Fruit fly (Drosophila melanogaster) whole organism, embryonic: ENCODE results near the gene trus.

ENCODE experiments used
- Adf1 ChIP-seq: fragments of 200-800 bp; sonication (Bioruptor generic); IDR thresholded peaks from 2 replicates; pipeline ENCODE4 v1.3.6; 2022; ENCODE audit warnings: missing biosample characterization, missing genetic modification characterization
- CG1024 ChIP-seq: fragments of 200-800 bp; sonication (Bioruptor generic); IDR thresholded peaks from 2 replicates; pipeline ENCODE4 v1.3.6; 2022; ENCODE audit warnings: missing biosample characterization, missing genetic modification characterization
- CG10267 ChIP-seq: fragments of 200-800 bp; sonication (Bioruptor generic); optimal IDR thresholded peaks from 2 replicates; lab custom pipeline; 2018; ENCODE audit warnings: missing biosample characterization, mild to moderate bottlenecking, missing genetic modification characterization, moderate library complexity
- CG10654 ChIP-seq: fragments of 200-800 bp; sonication (Bioruptor generic); optimal IDR thresholded peaks from 2 replicates; lab custom pipeline; 2016; ENCODE audit warnings: missing biosample characterization, missing genetic modification characterization
- CG12071 ChIP-seq: fragments of 200-800 bp; sonication (Bioruptor generic); optimal IDR thresholded peaks from 3 replicates; lab custom pipeline; 2018; ENCODE audit warnings: missing biosample characterization, mild to moderate bottlenecking, missing genetic modification characterization
- CG12659 ChIP-seq: fragments of 200-800 bp; sonication (Bioruptor generic); optimal IDR thresholded peaks from 3 replicates; lab custom pipeline; 2017; ENCODE audit warnings: mild to moderate bottlenecking, missing biosample characterization, missing genetic modification reagents, missing genetic modification characterization
- CG13624 ChIP-seq: fragments of 200-800 bp; sonication (Bioruptor generic); optimal IDR thresholded peaks from 2 replicates; lab custom pipeline; 2016; ENCODE audit warnings: missing biosample characterization, missing genetic modification characterization
- CG14050 ChIP-seq: fragments of 200-800 bp; sonication (Bioruptor generic); IDR thresholded peaks from 3 replicates; pipeline ENCODE4 v1.3.6; 2022; ENCODE audit warnings: missing biosample characterization, missing genetic modification characterization
- CG15514 ChIP-seq: fragments of 200-800 bp; sonication (Bioruptor generic); optimal IDR thresholded peaks from 3 replicates; lab custom pipeline; 2017; ENCODE audit warnings: missing biosample characterization, missing genetic modification characterization, mild to moderate bottlenecking, moderate library complexity, missing genetic modification reagents
- CG17328 ChIP-seq: fragments of 200-800 bp; sonication (Bioruptor generic); IDR thresholded peaks from 2 replicates; pipeline ENCODE4 v1.3.6; 2022; ENCODE audit warnings: missing biosample characterization, missing genetic modification characterization
- CG18011 ChIP-seq: fragments of 200-800 bp; sonication (Bioruptor generic); optimal IDR thresholded peaks from 2 replicates; lab custom pipeline; 2017; ENCODE audit warnings: missing biosample characterization, missing genetic modification characterization, mild to moderate bottlenecking, moderate library complexity, missing genotype
- CG2875 ChIP-seq: fragments of 200-800 bp; sonication (Bioruptor generic); optimal IDR thresholded peaks from 2 replicates; lab custom pipeline; 2017; ENCODE audit warnings: missing biosample characterization, mild to moderate bottlenecking, missing genetic modification characterization, missing genetic modification reagents
- CG32532 ChIP-seq: fragments of 200-800 bp; sonication (Bioruptor generic); IDR thresholded peaks from 2 replicates; pipeline ENCODE4 v1.3.6; 2022; ENCODE audit warnings: missing biosample characterization, missing genetic modification characterization
- CG4404 ChIP-seq: fragments of 200-800 bp; sonication (Bioruptor generic); IDR thresholded peaks from 2 replicates; pipeline ENCODE4 v1.3.6; 2022; ENCODE audit warnings: missing biosample characterization, missing genetic modification characterization
- CG4730 ChIP-seq: fragments of 200-800 bp; sonication (Bioruptor generic); IDR thresholded peaks from 2 replicates; pipeline ENCODE4 v1.3.6; 2022; ENCODE audit warnings: missing biosample characterization, missing genetic modification characterization
- CG6254 ChIP-seq: fragments of 200-800 bp; sonication (Bioruptor generic); optimal IDR thresholded peaks from 3 replicates; lab custom pipeline; 2017; ENCODE audit warnings: mild to moderate bottlenecking, missing biosample characterization, missing genetic modification reagents, missing genetic modification characterization
- CG7928 ChIP-seq: fragments of 200-800 bp; sonication (Bioruptor generic); optimal IDR thresholded peaks from 2 replicates; lab custom pipeline; 2017; ENCODE audit warnings: missing biosample characterization, mild to moderate bottlenecking, missing genetic modification characterization
- CG8924 ChIP-seq: fragments of 200-800 bp; optimal IDR thresholded peaks from 3 replicates; lab custom pipeline; 2019; ENCODE audit warnings: missing biosample characterization, mild to moderate bottlenecking, missing genetic modification characterization, moderate library complexity
- CG9932 ChIP-seq: fragments of 200-800 bp; sonication (Bioruptor generic); IDR thresholded peaks from 2 replicates; pipeline ENCODE4 v1.3.6; 2022; ENCODE audit warnings: missing biosample characterization, missing genetic modification characterization
- Camta ChIP-seq: fragments of 200-800 bp; sonication (Bioruptor generic); optimal IDR thresholded peaks from 2 replicates; lab custom pipeline; 2016; ENCODE audit warnings: missing biosample characterization, missing genetic modification characterization
- Chrac-16 ChIP-seq: fragments of 200-800 bp; sonication (Bioruptor generic); optimal IDR thresholded peaks from 3 replicates; lab custom pipeline; 2016; ENCODE audit warnings: missing biosample characterization, missing genetic modification characterization
- D ChIP-seq, 2 experiments: fragments of 200-800 bp in 1 of 2; fragments of >200 bp in 1 of 2; sonication (Bioruptor generic) in 1 of 2; optimal IDR thresholded peaks; 2 replicates in 1 of 2; 3 replicates in 1 of 2; lab custom pipeline; 2017; ENCODE audit warnings: mild to moderate bottlenecking in 1 of 2, missing biosample characterization in 1 of 2, missing genetic modification characterization in 1 of 2, missing genetic modification reagents in 1 of 2
- D19A ChIP-seq: fragments of 200-800 bp; optimal IDR thresholded peaks from 3 replicates; lab custom pipeline; 2019; ENCODE audit warnings: missing biosample characterization, mild to moderate bottlenecking, missing genetic modification characterization, moderate library complexity
- Deaf1 ChIP-seq: fragments of 200-800 bp; optimal IDR thresholded peaks from 3 replicates; lab custom pipeline; 2019; ENCODE audit warnings: missing biosample characterization, mild to moderate bottlenecking, missing genetic modification characterization, moderate library complexity
- Dfd ChIP-seq, 2 experiments: fragments of >200 bp; optimal IDR thresholded peaks; 2 replicates each; lab custom pipeline; 2017; ENCODE audit warnings: missing biosample characterization in 2 of 2, missing genetic modification characterization in 2 of 2
- Hmx ChIP-seq: fragments of 200-800 bp; sonication (Bioruptor generic); optimal IDR thresholded peaks from 2 replicates; lab custom pipeline; 2016; ENCODE audit warnings: missing biosample characterization, missing genetic modification characterization
- Hr51 ChIP-seq, 2 experiments: fragments of 200-800 bp; sonication (Bioruptor generic); optimal IDR thresholded peaks; 2 replicates in 1 of 2; 3 replicates in 1 of 2; lab custom pipeline; 2016 to 2018; ENCODE audit warnings: missing biosample characterization in 2 of 2, missing genetic modification characterization in 2 of 2, mild to moderate bottlenecking in 1 of 2, moderate library complexity in 1 of 2
- NC2α ChIP-seq: fragments of 200-800 bp; sonication (Bioruptor generic); optimal IDR thresholded peaks from 2 replicates; lab custom pipeline; 2016; ENCODE audit warnings: missing biosample characterization, missing genetic modification characterization
- Oli ChIP-seq: fragments of 200-800 bp; sonication (Bioruptor generic); optimal IDR thresholded peaks from 2 replicates; lab custom pipeline; 2018; ENCODE audit warnings: missing biosample characterization, mild to moderate bottlenecking, missing genetic modification characterization, moderate library complexity
- Ravus ChIP-seq: fragments of 200-800 bp; sonication (Bioruptor generic); IDR thresholded peaks from 2 replicates; pipeline ENCODE4 v1.3.6; 2022; ENCODE audit warnings: missing biosample characterization, missing genetic modification characterization
- Rx ChIP-seq: fragments of 200-800 bp; sonication (Bioruptor generic); IDR thresholded peaks from 2 replicates; pipeline ENCODE4 v1.3.6; 2022; ENCODE audit warnings: missing biosample characterization, missing genetic modification characterization
- Sox100B ChIP-seq: fragments of 200-800 bp; sonication (Bioruptor generic); optimal IDR thresholded peaks from 3 replicates; lab custom pipeline; 2018; ENCODE audit warnings: missing biosample characterization, mild to moderate bottlenecking, missing genetic modification characterization
- amos ChIP-seq: fragments of 200-800 bp; sonication (Bioruptor generic); IDR thresholded peaks from 2 replicates; pipeline ENCODE4 v1.3.6; 2022; ENCODE audit warnings: missing biosample characterization, missing genetic modification characterization; ENCODE audit not compliant: partially characterized antibody
- dimm ChIP-seq: fragments of 200-800 bp; sonication (Bioruptor generic); IDR thresholded peaks from 2 replicates; pipeline ENCODE4 v1.3.6; 2022; ENCODE audit warnings: missing biosample characterization, missing genetic modification characterization
- fd3F ChIP-seq: fragments of 200-800 bp; sonication (Bioruptor generic); optimal IDR thresholded peaks from 2 replicates; lab custom pipeline; 2018; ENCODE audit warnings: missing biosample characterization, mild to moderate bottlenecking, missing genetic modification characterization, moderate library complexity
- fd64A ChIP-seq: fragments of 200-800 bp; sonication (Bioruptor generic); optimal IDR thresholded peaks from 3 replicates; lab custom pipeline; 2018; ENCODE audit warnings: missing biosample characterization, mild to moderate bottlenecking, missing genetic modification characterization
- grau ChIP-seq: fragments of 200-800 bp; optimal IDR thresholded peaks from 3 replicates; lab custom pipeline; 2019; ENCODE audit warnings: missing biosample characterization, mild to moderate bottlenecking, missing genetic modification characterization, moderate library complexity
- hkb ChIP-seq, 2 experiments: fragments of 200-800 bp in 1 of 2; fragments of >200 bp in 1 of 2; sonication (Bioruptor generic) in 1 of 2; IDR thresholded peaks in 1 of 2; optimal IDR thresholded peaks in 1 of 2; 2 replicates each; pipeline versions ENCODE4 v1.3.6 to Lab custom; 2017 to 2022; ENCODE audit warnings: missing biosample characterization in 1 of 2, missing genetic modification characterization in 1 of 2
- kni ChIP-seq: fragments of 200-800 bp; sonication (Bioruptor generic); optimal IDR thresholded peaks from 3 replicates; lab custom pipeline; 2017; ENCODE audit warnings: mild to moderate bottlenecking, missing biosample characterization, missing genetic modification reagents, missing genetic modification characterization
- mam ChIP-seq: fragments of 200-800 bp; sonication (Bioruptor generic); optimal IDR thresholded peaks from 3 replicates; lab custom pipeline; 2016; ENCODE audit warnings: missing biosample characterization, missing genetic modification characterization
- pfk ChIP-seq: fragments of 200-800 bp; sonication (Bioruptor generic); optimal IDR thresholded peaks from 2 replicates; lab custom pipeline; 2018; ENCODE audit warnings: missing biosample characterization, mild to moderate bottlenecking, missing genetic modification characterization, moderate library complexity
- pnt ChIP-seq: fragments of 200-800 bp; sonication (Bioruptor generic); optimal IDR thresholded peaks from 3 replicates; lab custom pipeline; 2016; ENCODE audit warnings: missing biosample characterization, missing genetic modification characterization
- prd ChIP-seq, 3 experiments: fragments of >200 bp in 2 of 3; fragments of 200-800 bp in 1 of 3; sonication (Bioruptor generic) in 1 of 3; optimal IDR thresholded peaks in 2 of 3; IDR thresholded peaks in 1 of 3; 2 replicates in 2 of 3; 3 replicates in 1 of 3; pipeline versions ENCODE4 v1.3.6 to Lab custom; 2017 to 2022; ENCODE audit warnings: missing biosample characterization in 1 of 3, missing genetic modification characterization in 1 of 3
- rib ChIP-seq: fragments of 200-800 bp; sonication (Bioruptor generic); IDR thresholded peaks from 2 replicates; pipeline ENCODE4 v1.3.6; 2022; ENCODE audit warnings: missing biosample characterization, missing genetic modification characterization
- scrt ChIP-seq: fragments of 200-800 bp; sonication (Bioruptor generic); optimal IDR thresholded peaks from 2 replicates; lab custom pipeline; 2018; ENCODE audit warnings: missing biosample characterization, mild to moderate bottlenecking, missing genetic modification characterization, moderate library complexity
- slbo ChIP-seq: fragments of 200-800 bp; sonication (Bioruptor generic); IDR thresholded peaks from 2 replicates; pipeline ENCODE4 v1.3.6; 2022; ENCODE audit warnings: missing biosample characterization, missing genetic modification characterization
- sr ChIP-seq: fragments of 200-800 bp; sonication (Bioruptor generic); IDR thresholded peaks from 3 replicates; pipeline ENCODE4 v1.3.6; 2022; ENCODE audit warnings: missing biosample characterization, missing genetic modification characterization
- stwl ChIP-seq: fragments of 200-800 bp; sonication (Bioruptor generic); optimal IDR thresholded peaks from 3 replicates; lab custom pipeline; 2018; ENCODE audit warnings: missing biosample characterization, mild to moderate bottlenecking, missing genetic modification characterization, moderate library complexity
- zfh2 ChIP-seq: fragments of 200-800 bp; sonication (Bioruptor generic); optimal IDR thresholded peaks from 2 replicates; lab custom pipeline; 2016; ENCODE audit warnings: missing biosample characterization, missing genetic modification characterization

The trus gene

DNA sequence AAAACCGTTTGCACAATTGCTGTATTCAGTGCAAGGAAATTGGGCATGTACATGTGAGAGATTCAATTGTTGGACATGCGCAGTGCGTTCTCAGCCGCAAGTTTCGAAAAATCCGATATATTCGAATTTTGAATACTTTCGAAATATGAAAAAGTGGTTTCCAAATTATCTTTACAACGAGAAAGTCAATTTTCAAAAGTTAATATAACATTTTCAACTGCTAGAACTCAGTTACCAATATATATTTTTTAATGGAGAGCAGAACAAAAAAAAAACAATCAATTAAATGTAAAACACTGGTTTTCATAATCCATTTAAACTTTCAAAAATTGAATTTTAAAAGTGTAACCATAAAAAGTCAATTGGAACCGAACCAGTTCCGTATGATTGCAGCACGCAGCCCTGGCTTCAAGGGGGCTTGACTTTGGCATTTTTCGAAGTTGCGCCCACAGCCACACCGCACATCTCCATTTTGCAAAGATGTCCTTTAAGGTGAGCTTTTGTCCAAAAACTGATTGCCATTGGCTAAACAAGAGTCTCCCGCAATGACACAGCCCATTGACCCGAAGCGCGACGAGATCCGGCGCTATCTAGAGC is 33.9 kb upstream of the trus start, which contains the start of the genes Scgbeta and CG17202 (continued):
- TF ChIP-seq Deaf1 (no peak), CG15514 (GFP tag; lab: Kevin White, UChicago) (peak; percentile 100), CG8924 (tag; lab: Kevin White, UChicago) (no peak), CG18011 (GFP tag; lab: Kevin White, UChicago) (no peak), zfh2 (GFP tag; lab: Kevin White, UChicago) (no peak), sr (GFP tag; lab: Robert Waterston, UW) (no peak), CG4404 (no peak), D (optimal IDR thresholded peaks at IDR 0.05; lab: Kevin White, UChicago) (no peak), D (GFP tag; optimal IDR thresholded peaks at IDR 0.05; lab: Kevin White, UChicago) (no peak), Oli (tag; lab: Kevin White, UChicago) (no peak), CG32532 (GFP tag; lab: Robert Waterston, UW) (no peak; the same call in 1 of the 2 replicates), CG1024 (GFP tag; lab: Robert Waterston, UW) (no peak), Camta (no peak), CG13624 (peak; percentile 30), Sox100B (GFP tag; lab: Kevin White, UChicago) (no peak), CG12071 (GFP tag; lab: Kevin White, UChicago) (no peak), CG14050 (no peak), CG6254 (GFP tag; lab: Kevin White, UChicago) (no peak), fd3F (GFP tag; lab: Kevin White, UChicago) (no peak), CG7928 (GFP tag; lab: Kevin White, UChicago) (peak; percentile 96), NC2α (GFP tag; lab: Kevin White, UChicago) (no peak), pfk (no peak), Rx (GFP tag; lab: Robert Waterston, UW) (no peak), CG9932 (GFP tag; lab: Robert Waterston, UW) (peak; percentile 56), D19A (no peak), Ravus (no peak), Adf1 (GFP tag; lab: Robert Waterston, UW) (no peak), CG17328 (no peak), hkb (optimal IDR thresholded peaks at IDR 0.05; lab: Kevin White, UChicago) (no peak), hkb (GFP tag; IDR thresholded peaks at IDR 0.05; lab: Robert Waterston, UW) (no peak), CG10654 (no peak), Hr51 (GFP tag; optimal IDR thresholded peaks at IDR 0.05; lab: Kevin White, UChicago) (no peak), dimm (no peak), CG2875 (no peak), amos (GFP tag; lab: Robert Waterston, UW) (peak; percentile 55; the same call in 1 of the 2 replicates), scrt (no peak), Chrac-16 (no peak), pnt (no peak), CG12659 (GFP tag; lab: Kevin White, UChicago) (peak; percentile 44), stwl (tag; lab: Kevin White, UChicago) (peak; percentile 41), rib (GFP tag; lab: Robert Waterston, UW) (no peak), CG10267 (tag; lab: Kevin White, UChicago) (no peak), Hmx (GFP tag; lab: Kevin White, UChicago) (no peak), mam (GFP tag; lab: Kevin White, UChicago) (peak; percentile 28), CG4730 (no peak), kni (no peak), grau (no peak), slbo (GFP tag; lab: Robert Waterston, UW) (no peak), Dfd (GFP tag; optimal IDR thresholded peaks at IDR 0.05; lab: Kevin White, UChicago) (no peak), prd (optimal IDR thresholded peaks at IDR 0.05; lab: Kevin White, UChicago) (no peak), prd (GFP tag; IDR thresholded peaks at IDR 0.05; lab: Robert Waterston, UW) (no peak), fd64A (no peak)
